Fruit fly (Drosophila melanogaster) whole organism, embryonic: Measurements from ENCODE around the gene AP-1mu.

Source experiments
- Abd-B ChIP-seq: fragments of 200-800 bp; sonication (Bioruptor generic); optimal IDR thresholded peaks from 2 replicates; lab custom pipeline; 2018; ENCODE audit warnings: missing biosample characterization, mild to moderate bottlenecking, missing genetic modification characterization, moderate library complexity
- Asciz ChIP-seq: fragments of 200-800 bp; sonication (Bioruptor generic); optimal IDR thresholded peaks from 2 replicates; lab custom pipeline; 2017; ENCODE audit warnings: missing biosample characterization, mild to moderate bottlenecking, missing genetic modification characterization, missing genetic modification reagents
- Awh ChIP-seq: fragments of 200-800 bp; sonication (Bioruptor generic); IDR thresholded peaks from 2 replicates; pipeline ENCODE4, ENCODE4 v1.3.6; 2022; ENCODE audit warnings: missing biosample characterization, missing genetic modification characterization
- Bteb2 ChIP-seq: fragments of 200-800 bp; sonication (Bioruptor generic); optimal IDR thresholded peaks from 2 replicates; lab custom pipeline; 2016; ENCODE audit warnings: missing biosample characterization, missing genetic modification characterization
- C15 ChIP-seq: fragments of 200-800 bp; sonication (Bioruptor generic); IDR thresholded peaks from 3 replicates; pipeline ENCODE4 v1.3.6; 2022; ENCODE audit warnings: missing biosample characterization, missing genetic modification characterization
- CG10366 ChIP-seq: fragments of 200-800 bp; sonication (Bioruptor generic); IDR thresholded peaks from 2 replicates; pipeline ENCODE4 v1.3.6; 2022; ENCODE audit warnings: missing biosample characterization, missing genetic modification characterization
- CG10543 ChIP-seq: fragments of 200-800 bp; sonication (Bioruptor generic); optimal IDR thresholded peaks from 3 replicates; lab custom pipeline; 2017; ENCODE audit warnings: missing biosample characterization, mild to moderate bottlenecking, missing genetic modification characterization, moderate library complexity
- CG11723 ChIP-seq: fragments of 200-800 bp; sonication (Bioruptor generic); optimal IDR thresholded peaks from 2 replicates; lab custom pipeline; 2017; ENCODE audit warnings: missing biosample characterization, mild to moderate bottlenecking, missing genetic modification characterization
- CG13123 ChIP-seq: fragments of 200-800 bp; sonication (Bioruptor generic); optimal IDR thresholded peaks from 2 replicates; lab custom pipeline; 2016; ENCODE audit warnings: missing biosample characterization, missing genetic modification characterization
- CG13296 ChIP-seq: fragments of 200-800 bp; sonication (Bioruptor generic); optimal IDR thresholded peaks from 3 replicates; lab custom pipeline; 2018; ENCODE audit warnings: missing biosample characterization, mild to moderate bottlenecking, missing genetic modification characterization
- CG14710 ChIP-seq: fragments of 200-800 bp; sonication (Bioruptor generic); optimal IDR thresholded peaks from 3 replicates; lab custom pipeline; 2019; ENCODE audit warnings: missing biosample characterization, mild to moderate bottlenecking, missing genetic modification characterization, moderate library complexity
- CG15073 ChIP-seq: fragments of 200-800 bp; sonication (Bioruptor generic); optimal IDR thresholded peaks from 2 replicates; lab custom pipeline; 2016; ENCODE audit warnings: missing biosample characterization, missing genetic modification characterization
- CG1529 ChIP-seq: fragments of 200-800 bp; sonication (Bioruptor generic); optimal IDR thresholded peaks from 3 replicates; lab custom pipeline; 2018; ENCODE audit warnings: missing biosample characterization, missing genetic modification characterization
- CG15601 ChIP-seq: fragments of 200-800 bp; sonication (Bioruptor generic); optimal IDR thresholded peaks from 3 replicates; lab custom pipeline; 2019; ENCODE audit warnings: missing biosample characterization, mild to moderate bottlenecking, missing genetic modification characterization, moderate library complexity
- CG3065 ChIP-seq: fragments of 200-800 bp; sonication (Bioruptor generic); optimal IDR thresholded peaks from 2 replicates; lab custom pipeline; 2016; ENCODE audit warnings: missing biosample characterization, missing genetic modification characterization
- CG32767 ChIP-seq: fragments of 200-800 bp; sonication (Bioruptor generic); IDR thresholded peaks from 2 replicates; pipeline ENCODE4 v1.3.6; 2022; ENCODE audit warnings: missing biosample characterization, missing genetic modification characterization
- CG4730 ChIP-seq: fragments of 200-800 bp; sonication (Bioruptor generic); IDR thresholded peaks from 2 replicates; pipeline ENCODE4 v1.3.6; 2022; ENCODE audit warnings: missing biosample characterization, missing genetic modification characterization
- CG5245 ChIP-seq: fragments of 200-800 bp; sonication (Bioruptor generic); optimal IDR thresholded peaks from 3 replicates; lab custom pipeline; 2016; ENCODE audit warnings: missing biosample characterization, missing genetic modification characterization
- CG6272 ChIP-seq: fragments of 200-800 bp; sonication (Bioruptor generic); IDR thresholded peaks from 2 replicates; pipeline ENCODE4 v1.3.6; 2022; ENCODE audit warnings: missing biosample characterization, missing genetic modification characterization
- CG6654 ChIP-seq: fragments of 200-800 bp; sonication (Bioruptor generic); optimal IDR thresholded peaks from 2 replicates; lab custom pipeline; 2017; ENCODE audit warnings: missing biosample characterization, mild to moderate bottlenecking, missing genetic modification characterization
- CG7372 ChIP-seq: fragments of 200-800 bp; sonication (Bioruptor generic); IDR thresholded peaks from 2 replicates; pipeline ENCODE4 v1.3.6; 2022; ENCODE audit warnings: missing biosample characterization, missing genetic modification characterization
- CG7839 ChIP-seq: fragments of 200-800 bp; sonication (Bioruptor generic); optimal IDR thresholded peaks from 3 replicates; lab custom pipeline; 2018; ENCODE audit warnings: missing biosample characterization, mild to moderate bottlenecking, missing genetic modification characterization, moderate library complexity
- CG7928 ChIP-seq: fragments of 200-800 bp; sonication (Bioruptor generic); optimal IDR thresholded peaks from 2 replicates; lab custom pipeline; 2017; ENCODE audit warnings: missing biosample characterization, mild to moderate bottlenecking, missing genetic modification characterization
- Dip2 ChIP-seq: fragments of 200-800 bp; sonication (Bioruptor generic); IDR thresholded peaks from 2 replicates; pipeline ENCODE4 v1.3.6; 2022; ENCODE audit warnings: missing biosample characterization, missing genetic modification characterization
- Doc3 ChIP-seq: fragments of 200-800 bp; sonication (Bioruptor generic); IDR thresholded peaks from 3 replicates; pipeline ENCODE4 v1.3.6; 2022; ENCODE audit warnings: missing biosample characterization, missing genetic modification characterization; ENCODE audit not compliant: partially characterized antibody
- HHEX ChIP-seq: fragments of 200-800 bp; sonication (Bioruptor generic); optimal IDR thresholded peaks from 3 replicates; lab custom pipeline; 2017; ENCODE audit warnings: missing biosample characterization, mild to moderate bottlenecking, missing genetic modification characterization, missing genetic modification reagents
- Hr3 ChIP-seq: fragments of 200-800 bp; sonication (Bioruptor generic); optimal IDR thresholded peaks from 3 replicates; lab custom pipeline; 2016; ENCODE audit warnings: missing biosample characterization, missing genetic modification characterization
- Hr39 ChIP-seq: fragments of >200 bp; optimal IDR thresholded peaks from 2 replicates; lab custom pipeline; 2017
- Hr51 ChIP-seq, 2 experiments: fragments of 200-800 bp; sonication (Bioruptor generic); optimal IDR thresholded peaks; 2 replicates in 1 of 2; 3 replicates in 1 of 2; lab custom pipeline; 2016 to 2018; ENCODE audit warnings: missing biosample characterization in 2 of 2, missing genetic modification characterization in 2 of 2, mild to moderate bottlenecking in 1 of 2, moderate library complexity in 1 of 2
- Hr78 ChIP-seq, 2 experiments: fragments of 200-800 bp in 1 of 2; fragments of >200 bp in 1 of 2; sonication (Bioruptor generic) in 1 of 2; optimal IDR thresholded peaks; 2 replicates each; lab custom pipeline; 2017 to 2019; ENCODE audit warnings: missing biosample characterization in 2 of 2, missing genetic modification characterization in 2 of 2, mild to moderate bottlenecking in 1 of 2, moderate library complexity in 1 of 2
- Max ChIP-seq: fragments of 200-800 bp; sonication (Bioruptor generic); optimal IDR thresholded peaks from 2 replicates; lab custom pipeline; 2016; ENCODE audit warnings: missing biosample characterization, mild to moderate bottlenecking, missing genetic modification characterization
- Sry-β ChIP-seq: fragments of 200-800 bp; sonication (Bioruptor generic); optimal IDR thresholded peaks from 2 replicates; lab custom pipeline; 2018; ENCODE audit warnings: missing biosample characterization, mild to moderate bottlenecking, missing genetic modification characterization, moderate library complexity
- Usf ChIP-seq: fragments of 200-800 bp; sonication (Bioruptor generic); optimal IDR thresholded peaks from 2 replicates; lab custom pipeline; 2017; ENCODE audit warnings: missing genotype, missing biosample characterization, missing genetic modification characterization
- ac ChIP-seq: fragments of 200-800 bp; sonication (Bioruptor generic); optimal IDR thresholded peaks from 3 replicates; lab custom pipeline; 2017; ENCODE audit warnings: missing biosample characterization, mild to moderate bottlenecking, missing genetic modification characterization
- aop ChIP-seq: fragments of 200-800 bp; sonication (Bioruptor generic); IDR thresholded peaks from 2 replicates; pipeline ENCODE4 v1.3.6; 2022; ENCODE audit warnings: missing biosample characterization, missing genetic modification characterization
- az2 ChIP-seq: fragments of 200-800 bp; sonication (Bioruptor generic); optimal IDR thresholded peaks from 3 replicates; lab custom pipeline; 2016; ENCODE audit warnings: missing biosample characterization, missing genetic modification characterization
- bab2 ChIP-seq: fragments of 200-800 bp; sonication (Bioruptor generic); optimal IDR thresholded peaks from 2 replicates; lab custom pipeline; 2016; ENCODE audit warnings: missing biosample characterization, missing genetic modification characterization
- bsh ChIP-seq, 2 experiments: fragments of 200-800 bp; sonication (Bioruptor generic); optimal IDR thresholded peaks; 2 replicates each; lab custom pipeline; 2017 to 2018; ENCODE audit warnings: mild to moderate bottlenecking in 2 of 2, missing biosample characterization in 2 of 2, missing genetic modification characterization in 2 of 2, moderate library complexity in 1 of 2
- dan ChIP-seq: fragments of 200-800 bp; sonication (Bioruptor generic); IDR thresholded peaks from 2 replicates; pipeline ENCODE4 v1.3.6; 2022; ENCODE audit warnings: missing biosample characterization, missing genetic modification characterization
- dm ChIP-seq: fragments of 200-800 bp; sonication (Bioruptor generic); optimal IDR thresholded peaks from 3 replicates; lab custom pipeline; 2016; ENCODE audit warnings: missing biosample characterization, missing genetic modification characterization
- fu2 ChIP-seq: fragments of 200-800 bp; sonication (Bioruptor generic); optimal IDR thresholded peaks from 2 replicates; lab custom pipeline; 2016; ENCODE audit warnings: missing biosample characterization, missing genetic modification characterization
- hth ChIP-seq: fragments of >200 bp; optimal IDR thresholded peaks from 2 replicates; lab custom pipeline; 2017; ENCODE audit warnings: inconsistent platforms
- insv ChIP-seq, 2 experiments: fragments of 200-800 bp; sonication (Bioruptor generic); optimal IDR thresholded peaks; 3 replicates each; lab custom pipeline; 2016 to 2018; ENCODE audit warnings: missing biosample characterization in 2 of 2, missing genetic modification characterization in 2 of 2
- jing ChIP-seq: fragments of 200-800 bp; sonication (Bioruptor generic); optimal IDR thresholded peaks from 2 replicates; lab custom pipeline; 2018; ENCODE audit warnings: missing biosample characterization, mild to moderate bottlenecking, missing genetic modification characterization
- nau ChIP-seq: fragments of 200-800 bp; sonication (Bioruptor generic); optimal IDR thresholded peaks from 3 replicates; lab custom pipeline; 2017; ENCODE audit warnings: missing biosample characterization, mild to moderate bottlenecking, missing genetic modification characterization, missing genetic modification reagents
- row ChIP-seq: fragments of 200-800 bp; sonication (Bioruptor generic); IDR thresholded peaks from 3 replicates; pipeline ENCODE4 v1.3.6; 2022; ENCODE audit warnings: missing biosample characterization, missing genetic modification characterization
- sd ChIP-seq: fragments of 200-800 bp; sonication (Bioruptor generic); optimal IDR thresholded peaks from 3 replicates; lab custom pipeline; 2018; ENCODE audit warnings: missing biosample characterization, mild to moderate bottlenecking, missing genetic modification characterization, moderate library complexity
- seq ChIP-seq: fragments of 200-800 bp; sonication (Bioruptor generic); IDR thresholded peaks from 2 replicates; pipeline ENCODE4 v1.3.6; 2022; ENCODE audit warnings: missing biosample characterization, missing genetic modification characterization
- sob ChIP-seq: fragments of 200-800 bp; sonication (Bioruptor generic); IDR thresholded peaks from 2 replicates; pipeline ENCODE4 v1.3.6; 2022; ENCODE audit warnings: missing biosample characterization, missing genetic modification characterization
- ssp ChIP-seq: fragments of 200-800 bp; sonication (Bioruptor generic); IDR thresholded peaks from 2 replicates; pipeline ENCODE4 v1.3.6; 2022; ENCODE audit warnings: missing biosample characterization, missing genetic modification characterization

AP-1mu gene

dm6 chr3R:9559413-9560014, at the start of gene AP-1mu, which contains the start of gene MBD-like (continued):
- no peak for TF ChIP-seq ac (GFP tag; lab: Kevin White, UChicago)
- TF ChIP-seq dm (GFP tag; lab: Kevin White, UChicago), result peak; percentile 30
- TF ChIP-seq Awh (GFP tag; lab: Robert Waterston, UW), result no peak
- TF ChIP-seq Sry-β, result peak; percentile 76
- peak; percentile 52 for TF ChIP-seq Bteb2 (GFP tag; lab: Kevin White, UChicago)
- no peak for TF ChIP-seq Dip2 (GFP tag; lab: Robert Waterston, UW)
- TF ChIP-seq Abd-B, result peak; percentile 73
- peak; percentile 80 for TF ChIP-seq sd
- peak in 1 of 2 experiments; percentile 65 for TF ChIP-seq Hr51 (GFP tag; optimal IDR thresholded peaks at IDR 0.05; lab: Kevin White, UChicago)
- TF ChIP-seq dan (GFP tag; lab: Robert Waterston, UW), result 0 out of 2 replicates have a peak, but pooled peaks have one; percentile 16
- no peak for TF ChIP-seq Hr39 (lab: Kevin White, UChicago)
- TF ChIP-seq CG15601 (tag; lab: Kevin White, UChicago), result peak; percentile 58
- peak; percentile 60 for TF ChIP-seq sob (GFP tag; lab: Robert Waterston, UW)
- TF ChIP-seq CG10366 (GFP tag; lab: Robert Waterston, UW), result peak; percentile 35; the same call in 1 of the 2 replicates
- TF ChIP-seq CG15073 (GFP tag; lab: Kevin White, UChicago), result no peak
- TF ChIP-seq CG14710 (tag; lab: Kevin White, UChicago), result peak; percentile 81
- TF ChIP-seq CG4730 (GFP tag; lab: Robert Waterston, UW), result peak; percentile 56
- peak; percentile 62 for TF ChIP-seq bab2
- peak; percentile 68 to 97 for TF ChIP-seq insv (GFP tag; optimal IDR thresholded peaks at IDR 0.05; lab: Kevin White, UChicago)
- TF ChIP-seq CG6272 (GFP tag; lab: Robert Waterston, UW), result peak; percentile 61; the same call in 1 of the 2 replicates
- TF ChIP-seq nau (GFP tag; lab: Kevin White, UChicago), result no peak
- TF ChIP-seq CG6654 (GFP tag; lab: Kevin White, UChicago), result no peak
- TF ChIP-seq CG7372 (GFP tag; lab: Robert Waterston, UW), result peak; percentile 60
- peak; percentile 64 for TF ChIP-seq CG10543
- 0 out of 2 replicates have a peak, but pooled peaks have one; percentile 45 for TF ChIP-seq CG32767 (GFP tag; lab: Robert Waterston, UW)
- TF ChIP-seq Usf (GFP tag; lab: Kevin White, UChicago), result no peak
- peak; percentile 15 for TF ChIP-seq CG11723 (GFP tag; lab: Kevin White, UChicago)
- peak; percentile 76 for TF ChIP-seq Max
- TF ChIP-seq CG1529 (GFP tag; lab: Kevin White, UChicago), result peak; percentile 11
- no peak for TF ChIP-seq CG3065 (GFP tag; lab: Kevin White, UChicago)
- peak; percentile 85 for TF ChIP-seq row (GFP tag; lab: Robert Waterston, UW)
- TF ChIP-seq jing, result no peak
- TF ChIP-seq seq (GFP tag; lab: Robert Waterston, UW), result no peak
- peak; percentile 66 for TF ChIP-seq Hr3 (GFP tag; lab: Kevin White, UChicago)
- peak; percentile 31 for TF ChIP-seq CG13296 (GFP tag; lab: Kevin White, UChicago)
- no peak for TF ChIP-seq CG5245 (GFP tag; lab: Kevin White, UChicago)
- TF ChIP-seq CG13123, result peak; percentile 64
- TF ChIP-seq hth (lab: Kevin White, UChicago), result no peak
- TF ChIP-seq bsh (GFP tag; optimal IDR thresholded peaks at IDR 0.05; lab: Kevin White, UChicago), result peak in 1 of 2 experiments; percentile 50
- TF ChIP-seq CG7839 (tag; lab: Kevin White, UChicago), result peak; percentile 62
- peak; percentile 50 for TF ChIP-seq fu2 (GFP tag; lab: Kevin White, UChicago)
- no peak for TF ChIP-seq Asciz (GFP tag; lab: Kevin White, UChicago)
- no peak for TF ChIP-seq Hr78 (GFP tag; optimal IDR thresholded peaks at IDR 0.05; lab: Kevin White, UChicago)
- TF ChIP-seq aop, result no peak
- TF ChIP-seq Doc3 (GFP tag; lab: Robert Waterston, UW), result no peak
- no peak for TF ChIP-seq C15 (GFP tag; lab: Robert Waterston, UW)
- peak; percentile 35; the same call in 1 of the 2 replicates for TF ChIP-seq ssp (GFP tag; lab: Robert Waterston, UW)
- peak; percentile 6 for TF ChIP-seq CG7928 (GFP tag; lab: Kevin White, UChicago)
- TF ChIP-seq az2 (GFP tag; lab: Kevin White, UChicago), result peak; percentile 60
- peak; percentile 45 for TF ChIP-seq HHEX (GFP tag; lab: Kevin White, UChicago)
